Worm (Caenorhabditis elegans) whole organism, young adult: Measurements from ENCODE around the gene T25E4.1.

Experiments
- F33H1.4 ChIP-seq: fragments of 200-800 bp; sonication (Bioruptor generic); IDR thresholded peaks from 2 replicates; pipeline ENCODE4 v1.3.6; 2022; ENCODE audit warnings: missing genetic modification reagents, missing genetic modification characterization, missing compliant biosample characterization
- ceh-27 ChIP-seq: fragments of 200-800 bp; sonication (Bioruptor generic); optimal IDR thresholded peaks from 2 replicates; lab custom pipeline; 2018; ENCODE audit warnings: mild to moderate bottlenecking, missing genetic modification characterization, moderate library complexity, missing compliant biosample characterization
- ceh-40 ChIP-seq: fragments of 200-800 bp; sonication (Bioruptor generic); IDR thresholded peaks from 2 replicates; pipeline ENCODE4 v1.3.6; 2022; ENCODE audit warnings: missing genetic modification characterization, missing compliant biosample characterization
- chd-7 ChIP-seq: sonication (generic microtip); optimal IDR thresholded peaks from 2 replicates; lab custom pipeline; 2016; ENCODE audit warnings: mild to moderate bottlenecking, missing genetic modification characterization, moderate library complexity, missing compliant biosample characterization
- lag-1 ChIP-seq: fragments of 200-800 bp; sonication (Bioruptor generic); IDR thresholded peaks from 2 replicates; pipeline ENCODE4 v1.3.6; 2022; ENCODE audit warnings: missing genetic modification reagents, missing genetic modification characterization, missing compliant biosample characterization

DNA sequence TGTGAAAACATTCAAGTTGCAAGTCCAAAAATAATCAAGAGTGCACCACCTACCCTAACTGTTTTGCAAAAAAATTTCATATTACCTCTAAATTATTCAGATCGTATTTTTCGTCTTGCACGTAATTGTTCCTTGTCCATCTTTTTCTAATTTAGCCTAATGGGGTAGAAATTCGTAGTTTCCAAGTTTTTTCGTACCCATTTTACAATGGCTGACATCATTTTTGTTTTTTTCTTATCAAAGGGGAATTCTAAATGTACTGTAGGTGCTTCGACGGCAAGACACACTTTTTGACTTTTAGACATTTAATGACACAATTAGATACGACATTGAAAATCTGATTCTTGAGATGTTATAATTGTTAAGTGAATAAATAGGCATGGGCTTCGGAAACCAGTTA is 26.3 kb downstream of the T25E4.1 start:
- TF ChIP-seq F33H1.4 (no peak), ceh-40 (no peak), chd-7 (tag; lab: Kevin White, UChicago) (no peak), ceh-27 (GFP tag; lab: Kevin White, UChicago) (no peak), lag-1 (GFP tag; lab: Robert Waterston, UW) (no peak)
